Fruit fly (Drosophila melanogaster) whole organism, embryonic: ENCODE results near the gene Uxt.

Source experiments
- Antp ChIP-seq: fragments of 200-800 bp; sonication (Bioruptor generic); optimal IDR thresholded peaks from 3 replicates; lab custom pipeline; 2016; ENCODE audit warnings: missing biosample characterization, missing genetic modification characterization
- BEAF-32 ChIP-seq: fragments of 200-800 bp; sonication (Bioruptor generic); optimal IDR thresholded peaks from 3 replicates; lab custom pipeline; 2017; ENCODE audit warnings: missing biosample characterization, missing genetic modification characterization, mild to moderate bottlenecking, moderate library complexity, missing genetic modification reagents
- CG12219 ChIP-seq: fragments of 200-800 bp; sonication (Bioruptor generic); optimal IDR thresholded peaks from 3 replicates; lab custom pipeline; 2018; ENCODE audit warnings: missing biosample characterization, mild to moderate bottlenecking, missing genetic modification characterization
- CG12391 ChIP-seq: fragments of 200-800 bp; sonication (Bioruptor generic); optimal IDR thresholded peaks from 3 replicates; lab custom pipeline; 2018; ENCODE audit warnings: missing biosample characterization, mild to moderate bottlenecking, missing genetic modification characterization, moderate library complexity
- CG12659 ChIP-seq: fragments of 200-800 bp; sonication (Bioruptor generic); optimal IDR thresholded peaks from 3 replicates; lab custom pipeline; 2017; ENCODE audit warnings: mild to moderate bottlenecking, missing biosample characterization, missing genetic modification reagents, missing genetic modification characterization
- CG13287 ChIP-seq: fragments of 200-800 bp; sonication (Bioruptor generic); IDR thresholded peaks from 2 replicates; pipeline ENCODE4 v1.3.6; 2022; ENCODE audit warnings: missing biosample characterization, missing genetic modification characterization; ENCODE audit not compliant: partially characterized antibody
- CG14667 ChIP-seq: fragments of 200-800 bp; sonication (Bioruptor generic); IDR thresholded peaks from 2 replicates; pipeline ENCODE4 v1.3.6; 2022; ENCODE audit warnings: missing biosample characterization, missing genetic modification characterization
- CG17361 ChIP-seq: fragments of 200-800 bp; sonication (Bioruptor generic); IDR thresholded peaks from 3 replicates; pipeline ENCODE4 v1.3.6; 2022; ENCODE audit warnings: missing biosample characterization, missing genetic modification characterization
- CG17385 ChIP-seq: fragments of 200-800 bp; sonication (Bioruptor generic); optimal IDR thresholded peaks from 3 replicates; lab custom pipeline; 2018; ENCODE audit warnings: missing biosample characterization, mild to moderate bottlenecking, missing genetic modification characterization
- CG17829 ChIP-seq: fragments of 200-800 bp; optimal IDR thresholded peaks from 2 replicates; lab custom pipeline; 2019; ENCODE audit warnings: missing biosample characterization, mild to moderate bottlenecking, missing genetic modification characterization, moderate library complexity
- CG17912 ChIP-seq: fragments of 200-800 bp; sonication (Bioruptor generic); optimal IDR thresholded peaks from 2 replicates; lab custom pipeline; 2018; ENCODE audit warnings: missing biosample characterization, mild to moderate bottlenecking, missing genetic modification characterization
- CG2116 ChIP-seq: fragments of 200-800 bp; sonication (Bioruptor generic); optimal IDR thresholded peaks from 3 replicates; lab custom pipeline; 2018; ENCODE audit warnings: missing biosample characterization, mild to moderate bottlenecking, missing genetic modification characterization
- CG2202 ChIP-seq: fragments of 200-800 bp; sonication (Bioruptor generic); optimal IDR thresholded peaks from 2 replicates; lab custom pipeline; 2018; ENCODE audit warnings: missing biosample characterization, mild to moderate bottlenecking, missing genetic modification characterization
- CG2678 ChIP-seq: fragments of 200-800 bp; sonication (Bioruptor generic); optimal IDR thresholded peaks from 3 replicates; lab custom pipeline; 2019; ENCODE audit warnings: missing biosample characterization, mild to moderate bottlenecking, missing genetic modification characterization, moderate library complexity
- CG2875 ChIP-seq: fragments of 200-800 bp; sonication (Bioruptor generic); optimal IDR thresholded peaks from 2 replicates; lab custom pipeline; 2017; ENCODE audit warnings: missing biosample characterization, mild to moderate bottlenecking, missing genetic modification characterization, missing genetic modification reagents
- CG30020 ChIP-seq: fragments of 200-800 bp; optimal IDR thresholded peaks from 2 replicates; lab custom pipeline; 2019; ENCODE audit warnings: missing biosample characterization, mild to moderate bottlenecking, missing genetic modification characterization, moderate library complexity
- CG31441 ChIP-seq: fragments of 200-800 bp; sonication (Bioruptor generic); IDR thresholded peaks from 2 replicates; pipeline ENCODE4 v1.3.6; 2022; ENCODE audit warnings: missing biosample characterization, missing genetic modification characterization
- CG33213 ChIP-seq: fragments of 200-800 bp; sonication (Bioruptor generic); optimal IDR thresholded peaks from 3 replicates; lab custom pipeline; 2016; ENCODE audit warnings: missing biosample characterization, missing genetic modification characterization
- CG3847 ChIP-seq: fragments of 200-800 bp; sonication (Bioruptor generic); IDR thresholded peaks from 2 replicates; pipeline ENCODE4 v1.3.6; 2022; ENCODE audit warnings: missing biosample characterization, missing genetic modification characterization
- CG6272 ChIP-seq: fragments of 200-800 bp; sonication (Bioruptor generic); IDR thresholded peaks from 2 replicates; pipeline ENCODE4 v1.3.6; 2022; ENCODE audit warnings: missing biosample characterization, missing genetic modification characterization
- CG9797 ChIP-seq: fragments of 200-800 bp; sonication (Bioruptor generic); optimal IDR thresholded peaks from 3 replicates; lab custom pipeline; 2018; ENCODE audit warnings: missing biosample characterization, mild to moderate bottlenecking, missing genetic modification characterization
- Dll ChIP-seq: fragments of 200-800 bp; sonication (Bioruptor generic); IDR thresholded peaks from 4 replicates; pipeline ENCODE4 v1.3.6; 2022; ENCODE audit warnings: missing biosample characterization, missing genetic modification characterization; ENCODE audit not compliant: partially characterized antibody
- Dp ChIP-seq: fragments of 200-800 bp; sonication (Bioruptor generic); optimal IDR thresholded peaks from 2 replicates; lab custom pipeline; 2018; ENCODE audit warnings: missing biosample characterization, mild to moderate bottlenecking, missing genetic modification characterization, moderate library complexity
- Dref ChIP-seq: fragments of 200-800 bp; sonication (Bioruptor generic); IDR thresholded peaks from 2 replicates; pipeline ENCODE4 v1.3.6; 2022; ENCODE audit warnings: missing biosample characterization, missing genetic modification characterization
- E2f2 ChIP-seq: fragments of 200-800 bp; sonication (Bioruptor generic); IDR thresholded peaks from 2 replicates; pipeline ENCODE4 v1.3.6; 2022; ENCODE audit warnings: missing biosample characterization, missing genetic modification characterization
- HHEX ChIP-seq: fragments of 200-800 bp; sonication (Bioruptor generic); optimal IDR thresholded peaks from 3 replicates; lab custom pipeline; 2017; ENCODE audit warnings: missing biosample characterization, mild to moderate bottlenecking, missing genetic modification characterization, missing genetic modification reagents
- HmgZ ChIP-seq: fragments of 200-800 bp; sonication (Bioruptor generic); optimal IDR thresholded peaks from 2 replicates; lab custom pipeline; 2018; ENCODE audit warnings: missing biosample characterization, mild to moderate bottlenecking, missing genetic modification characterization
- Lpt ChIP-seq: fragments of >200 bp; optimal IDR thresholded peaks from 2 replicates; lab custom pipeline; 2018; ENCODE audit warnings: missing biosample characterization, missing genetic modification characterization
- MBD-R2 ChIP-seq: fragments of 200-800 bp; sonication (Bioruptor generic); IDR thresholded peaks from 2 replicates; pipeline ENCODE4 v1.3.6; 2022; ENCODE audit warnings: missing biosample characterization, missing genetic modification characterization
- Nf-YC ChIP-seq: fragments of 200-800 bp; optimal IDR thresholded peaks from 3 replicates; lab custom pipeline; 2019; ENCODE audit warnings: missing biosample characterization, mild to moderate bottlenecking, missing genetic modification characterization, moderate library complexity
- NfI ChIP-seq: fragments of 200-800 bp; sonication (Bioruptor generic); optimal IDR thresholded peaks from 3 replicates; lab custom pipeline; 2018; ENCODE audit warnings: missing biosample characterization, mild to moderate bottlenecking, missing genetic modification characterization, moderate library complexity
- Sry-β ChIP-seq: fragments of 200-800 bp; sonication (Bioruptor generic); optimal IDR thresholded peaks from 2 replicates; lab custom pipeline; 2018; ENCODE audit warnings: missing biosample characterization, mild to moderate bottlenecking, missing genetic modification characterization, moderate library complexity
- Stat92E ChIP-seq, 3 experiments: fragments of >200 bp in 2 of 3; fragments of 200-800 bp in 1 of 3; sonication (Bioruptor generic) in 1 of 3; optimal IDR thresholded peaks; 2 replicates each; lab custom pipeline; 2017 to 2019; ENCODE audit warnings: missing biosample characterization in 3 of 3, missing genetic modification characterization in 3 of 3, mild to moderate bottlenecking in 1 of 3, moderate library complexity in 1 of 3
- YL-1 ChIP-seq: fragments of 200-800 bp; sonication (Bioruptor generic); optimal IDR thresholded peaks from 3 replicates; lab custom pipeline; 2017; ENCODE audit warnings: missing biosample characterization, mild to moderate bottlenecking, missing genetic modification characterization
- danr ChIP-seq: fragments of 200-800 bp; sonication (Bioruptor generic); IDR thresholded peaks from 2 replicates; pipeline ENCODE4 v1.3.6; 2022; ENCODE audit warnings: missing biosample characterization, missing genetic modification characterization
- dimm ChIP-seq: fragments of 200-800 bp; sonication (Bioruptor generic); IDR thresholded peaks from 2 replicates; pipeline ENCODE4 v1.3.6; 2022; ENCODE audit warnings: missing biosample characterization, missing genetic modification characterization
- dmrt11E ChIP-seq: fragments of 200-800 bp; sonication (Bioruptor generic); optimal IDR thresholded peaks from 3 replicates; lab custom pipeline; 2018; ENCODE audit warnings: missing biosample characterization, mild to moderate bottlenecking, missing genetic modification characterization, moderate library complexity
- ftz-f1 ChIP-seq: fragments of 200-800 bp; sonication (Bioruptor generic); optimal IDR thresholded peaks from 2 replicates; lab custom pipeline; 2016; ENCODE audit warnings: missing biosample characterization, missing genetic modification characterization
- gem ChIP-seq: fragments of 200-800 bp; sonication (Bioruptor generic); optimal IDR thresholded peaks from 2 replicates; lab custom pipeline; 2019; ENCODE audit warnings: missing biosample characterization, mild to moderate bottlenecking, missing genetic modification characterization, moderate library complexity
- grn ChIP-seq: fragments of 200-800 bp; sonication (Bioruptor generic); optimal IDR thresholded peaks from 3 replicates; lab custom pipeline; 2017; ENCODE audit warnings: missing biosample characterization, missing genetic modification characterization
- knrl ChIP-seq: fragments of 200-800 bp; sonication (Bioruptor generic); IDR thresholded peaks from 3 replicates; pipeline ENCODE4 v1.3.6; 2022; ENCODE audit warnings: missing biosample characterization, missing genetic modification characterization; ENCODE audit not compliant: partially characterized antibody
- nmo ChIP-seq: fragments of 200-800 bp; sonication (Bioruptor generic); optimal IDR thresholded peaks from 2 replicates; lab custom pipeline; 2018; ENCODE audit warnings: missing biosample characterization, mild to moderate bottlenecking, missing genetic modification characterization, moderate library complexity
- oc ChIP-seq: fragments of 200-800 bp; sonication (Bioruptor generic); optimal IDR thresholded peaks from 2 replicates; lab custom pipeline; 2018; ENCODE audit warnings: missing biosample characterization, mild to moderate bottlenecking, missing genetic modification characterization, moderate library complexity
- phol ChIP-seq: fragments of 200-800 bp; sonication (Bioruptor generic); optimal IDR thresholded peaks from 3 replicates; lab custom pipeline; 2018; ENCODE audit warnings: missing biosample characterization, mild to moderate bottlenecking, missing genetic modification characterization, moderate library complexity
- row ChIP-seq: fragments of 200-800 bp; sonication (Bioruptor generic); IDR thresholded peaks from 3 replicates; pipeline ENCODE4 v1.3.6; 2022; ENCODE audit warnings: missing biosample characterization, missing genetic modification characterization
- sens ChIP-seq: fragments of 200-800 bp; sonication (Bioruptor generic); peaks from one replicate; lab custom pipeline; 2016; ENCODE audit warnings: missing biosample characterization, missing genetic modification characterization
- sr ChIP-seq: fragments of 200-800 bp; sonication (Bioruptor generic); IDR thresholded peaks from 3 replicates; pipeline ENCODE4 v1.3.6; 2022; ENCODE audit warnings: missing biosample characterization, missing genetic modification characterization
- stwl ChIP-seq: fragments of 200-800 bp; sonication (Bioruptor generic); optimal IDR thresholded peaks from 3 replicates; lab custom pipeline; 2018; ENCODE audit warnings: missing biosample characterization, mild to moderate bottlenecking, missing genetic modification characterization, moderate library complexity
- sug ChIP-seq: fragments of 200-800 bp; optimal IDR thresholded peaks from 2 replicates; lab custom pipeline; 2019; ENCODE audit warnings: missing biosample characterization, mild to moderate bottlenecking, missing genetic modification characterization, moderate library complexity
- ttk ChIP-seq: fragments of 200-800 bp; sonication (Bioruptor generic); IDR thresholded peaks from 2 replicates; pipeline ENCODE4 v2.1.2; 2022; ENCODE audit warnings: missing biosample characterization, missing genetic modification characterization

The Uxt gene

dm6 chr2L:15256249-15256648 is at the start of gene Uxt, which contains the start of gene PolD3:
Uxt (plus strand) TSS chr2L:15256581.
PolD3 (minus strand) TSS chr2L:15256304.
- TF ChIP-seq CG31441 (0 out of 2 replicates have a peak, but pooled peaks have one; percentile 12), CG2875 (GFP tag; lab: Kevin White, UChicago) (no peak), grn (GFP tag; lab: Kevin White, UChicago) (peak; percentile 60), ftz-f1 (GFP tag; lab: Kevin White, UChicago) (no peak), nmo (GFP tag; lab: Kevin White, UChicago) (peak; percentile 57), CG2116 (GFP tag; lab: Kevin White, UChicago) (peak; percentile 53), YL-1 (GFP tag; lab: Kevin White, UChicago) (peak; percentile 34), Lpt (GFP tag; lab: Kevin White, UChicago) (no peak), HmgZ (peak; percentile 2), dimm (no peak), Nf-YC (peak; percentile 7), CG2678 (no peak), CG12219 (no peak), CG14667 (no peak), MBD-R2 (peak; percentile 76), sens (GFP tag; lab: Kevin White, UChicago) (peak; percentile 13), sug (peak; percentile 3), CG17361 (GFP tag; lab: Robert Waterston, UW) (0 out of 3 replicates have a peak, but pooled peaks have one; percentile 33), NfI (GFP tag; lab: Kevin White, UChicago) (no peak), CG12659 (GFP tag; lab: Kevin White, UChicago) (peak; percentile 32), CG13287 (peak; percentile 60), ttk (no peak), Dll (peak; percentile 64; the same call in 1 of the 4 replicates), row (GFP tag; lab: Robert Waterston, UW) (peak; percentile 78), knrl (GFP tag; lab: Robert Waterston, UW) (0 out of 3 replicates have a peak, but pooled peaks have one; percentile 16), Dp (GFP tag; lab: Kevin White, UChicago) (peak; percentile 66), CG2202 (tag; lab: Kevin White, UChicago) (no peak), CG30020 (tag; lab: Kevin White, UChicago) (peak; percentile 36), Sry-β (peak; percentile 90), oc (tag; lab: Kevin White, UChicago) (no peak), sr (GFP tag; lab: Robert Waterston, UW) (no peak), gem (no peak), CG17912 (no peak), CG33213 (GFP tag; lab: Kevin White, UChicago) (no peak), dmrt11E (tag; lab: Kevin White, UChicago) (no peak), phol (peak; percentile 32), Antp (GFP tag; lab: Kevin White, UChicago) (no peak), CG9797 (GFP tag; lab: Kevin White, UChicago) (peak; percentile 11), BEAF-32 (peak; percentile 52), CG6272 (no peak), CG17829 (tag; lab: Kevin White, UChicago) (peak; percentile 31), E2f2 (GFP tag; lab: Robert Waterston, UW) (peak; percentile 69), CG12391 (tag; lab: Kevin White, UChicago) (peak; percentile 7), Stat92E (GFP tag; optimal IDR thresholded peaks at IDR 0.05; lab: Kevin White, UChicago) (no peak), CG3847 (GFP tag; lab: Robert Waterston, UW) (peak; percentile 27; the same call in 1 of the 2 replicates), danr (GFP tag; lab: Robert Waterston, UW) (no peak), CG17385 (GFP tag; lab: Kevin White, UChicago) (peak; percentile 94), HHEX (no peak), Dref (GFP tag; lab: Robert Waterston, UW) (peak; percentile 59), stwl (peak; percentile 71)
